Worm (Caenorhabditis elegans): Measurements from ENCODE around the gene B0285.3.

- TF ChIP-seq him-1 (tag; optimal IDR thresholded peaks at IDR 0.05) (no peak), W03F9.2 (tag; optimal IDR thresholded peaks at IDR 0.05) (no peak), dao-5 (tag; optimal IDR thresholded peaks at IDR 0.05) (no peak)
Observed at ce11 chrIII:4330984-4331383, 12.2 kb downstream of the B0285.3 start, which contains the start of gene gly-6.

All from whole organism, L4/young adult.